Worm (Caenorhabditis elegans): ENCODE data around the gene T23F2.3.

- no peak for TF ChIP-seq ets-4 (tag; optimal IDR thresholded peaks at IDR 0.05)
- no peak for TF ChIP-seq unc-86 (tag; optimal IDR thresholded peaks at IDR 0.05)
- no peak for TF ChIP-seq ama-1 (optimal IDR thresholded peaks at IDR 0.05)
- no peak for TF ChIP-seq ceh-24 (tag; optimal IDR thresholded peaks at IDR 0.05)
- TF ChIP-seq ceh-30 (tag; optimal IDR thresholded peaks at IDR 0.05) = no peak
Observed at ce11 chrX:5518352-5518751, 6.2 kb upstream of the T23F2.3 start.
